Fruit fly (Drosophila melanogaster) whole organism, wandering third instar larva: ENCODE results near the gene MTF-1.
A peak's percentile ranks its signal among the peaks of the same experiment; 100 is the strongest.

Source experiments
- OdsH ChIP-seq: fragments of 200-800 bp; sonication (Bioruptor generic); optimal IDR thresholded peaks from 2 replicates; lab custom pipeline; 2016; ENCODE audit warnings: missing biosample characterization, mild to moderate bottlenecking, missing genetic modification characterization
- dmrt93B ChIP-seq: fragments of 200-800 bp; sonication (Bioruptor generic); optimal IDR thresholded peaks from 2 replicates; lab custom pipeline; 2018; ENCODE audit warnings: missing biosample characterization, mild to moderate bottlenecking, missing genetic modification characterization
- h ChIP-seq: fragments of 200-800 bp; sonication (Bioruptor generic); optimal IDR thresholded peaks from 3 replicates; lab custom pipeline; 2016; ENCODE audit warnings: missing biosample characterization, mild to moderate bottlenecking, missing genetic modification characterization
- psq ChIP-seq: fragments of 200-800 bp; sonication (Bioruptor generic); optimal IDR thresholded peaks from 3 replicates; lab custom pipeline; 2017; ENCODE audit warnings: missing biosample characterization, mild to moderate bottlenecking, missing genetic modification characterization, moderate library complexity
- usp ChIP-seq: fragments of >200 bp; optimal IDR thresholded peaks from 2 replicates; lab custom pipeline; 2017; ENCODE audit warnings: missing biosample characterization, missing genetic modification characterization

DNA sequence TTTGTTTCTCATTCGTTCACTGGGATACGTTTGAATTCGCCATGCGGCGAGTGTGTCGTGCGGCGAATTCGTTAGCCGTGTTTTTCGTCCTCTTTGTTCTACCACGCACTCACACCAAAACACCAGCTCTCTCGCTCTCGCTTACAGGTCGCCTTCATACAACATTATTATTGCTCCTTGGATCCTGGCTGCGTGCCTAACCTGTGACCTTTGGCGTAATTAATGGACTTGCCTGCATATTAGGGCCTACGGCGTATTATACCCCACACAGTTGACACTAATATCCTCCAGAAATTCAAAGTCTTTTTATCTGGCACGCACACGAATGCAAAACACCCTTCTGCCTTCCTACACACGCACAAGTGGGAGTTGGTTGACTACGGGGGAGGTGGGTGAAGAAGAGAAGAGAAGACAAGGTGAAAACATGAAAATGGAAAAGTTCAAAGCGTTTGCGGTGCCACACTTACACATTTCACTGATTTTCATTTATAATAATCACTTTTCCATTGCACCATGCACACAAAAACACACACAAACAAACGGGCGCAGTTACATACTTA lies 20.0 kb upstream of the MTF-1 start:
- TF ChIP-seq OdsH (GFP tag; lab: Kevin White, UChicago): no peak
- TF ChIP-seq dmrt93B (GFP tag; lab: Kevin White, UChicago): no peak
- peak; percentile 15 for TF ChIP-seq psq (GFP tag; lab: Kevin White, UChicago)
- no peak for TF ChIP-seq usp (GFP tag; lab: Kevin White, UChicago)
- no peak for TF ChIP-seq h (GFP tag; lab: Kevin White, UChicago)
